Worm (Caenorhabditis elegans) whole organism, mixed stage, embryonic: ENCODE results near the gene ZC404.1.

Experiments
- blmp-1 ChIP-seq: fragments of 150-350 bp; optimal IDR thresholded peaks from 2 replicates; lab custom pipeline; 2014; ENCODE audit warnings: missing biosample characterization, missing genetic modification characterization
- drap-1 ChIP-seq: fragments of 200-800 bp; sonication (Bioruptor generic); optimal IDR thresholded peaks from 3 replicates; lab custom pipeline; 2018; ENCODE audit warnings: mild to moderate bottlenecking, missing genetic modification characterization, missing compliant biosample characterization
- elt-1 ChIP-seq: sonication (generic microtip); optimal IDR thresholded peaks from 2 replicates; lab custom pipeline; 2017; ENCODE audit warnings: missing genetic modification characterization, mild to moderate bottlenecking, missing compliant biosample characterization, antibody characterized with exemption, moderate library complexity, borderline replicate concordance; ENCODE audit not compliant: insufficient read depth
- elt-3 ChIP-seq: fragments of 150-350 bp; optimal IDR thresholded peaks from 2 replicates; lab custom pipeline; 2014; ENCODE audit warnings: missing biosample characterization, missing genetic modification characterization
- hlh-1 ChIP-seq: fragments of 150-350 bp; optimal IDR thresholded peaks from 2 replicates; lab custom pipeline; 2014; ENCODE audit warnings: missing biosample characterization, missing genetic modification reagents, missing genetic modification characterization
- lsy-2 ChIP-seq: fragments of 150-350 bp; optimal IDR thresholded peaks from 2 replicates; lab custom pipeline; 2014; ENCODE audit warnings: missing biosample characterization, missing genetic modification characterization
- mep-1 ChIP-seq: fragments of 150-350 bp; optimal IDR thresholded peaks from 2 replicates; lab custom pipeline; 2017; ENCODE audit warnings: missing biosample characterization, missing genetic modification reagents, missing genetic modification characterization, inconsistent platforms
- mls-2 ChIP-seq: sonication (generic microtip); optimal IDR thresholded peaks from 2 replicates; lab custom pipeline; 2016; ENCODE audit warnings: mild to moderate bottlenecking, missing genetic modification characterization, moderate library complexity, missing compliant biosample characterization
- nhr-12 ChIP-seq: fragments of 150-350 bp; optimal IDR thresholded peaks from 2 replicates; lab custom pipeline; 2014; ENCODE audit warnings: missing biosample characterization, missing genetic modification characterization
- nhr-2 ChIP-seq: fragments of 150-350 bp; optimal IDR thresholded peaks from 2 replicates; lab custom pipeline; 2014; ENCODE audit warnings: missing biosample characterization, missing genetic modification characterization
- snpc-4 ChIP-seq: fragments of 150-350 bp; optimal IDR thresholded peaks from 2 replicates; lab custom pipeline; 2014; ENCODE audit warnings: missing biosample characterization, missing genetic modification characterization
- unc-39 ChIP-seq: fragments of 150-350 bp; optimal IDR thresholded peaks from 2 replicates; lab custom pipeline; 2014; ENCODE audit warnings: missing biosample characterization, missing genetic modification characterization
- ztf-11 ChIP-seq: fragments of 150-350 bp; optimal IDR thresholded peaks from 2 replicates; lab custom pipeline; 2014; ENCODE audit warnings: missing biosample characterization, missing genetic modification characterization

ce11 chrV:6768452-6768929 is 25.5 kb upstream of the ZC404.1 start, which contains the start of the genes T25F10.1 and clik-1:
- TF ChIP-seq drap-1 (GFP tag; lab: Kevin White, UChicago) (no peak), ztf-11 (tag; lab: Kevin White, UChicago) (no peak), lsy-2 (tag; lab: Kevin White, UChicago) (no peak), mls-2 (tag; lab: Kevin White, UChicago) (no peak), mep-1 (tag; lab: Kevin White, UChicago) (no peak), nhr-12 (no peak), snpc-4 (no peak), unc-39 (tag; lab: Kevin White, UChicago) (no peak), nhr-2 (no peak), elt-1 (no peak), elt-3 (tag; lab: Kevin White, UChicago) (no peak), blmp-1 (tag; lab: Kevin White, UChicago) (no peak), hlh-1 (tag; lab: Kevin White, UChicago) (peak; percentile 31)
